Fruit fly (Drosophila melanogaster): Measurements from ENCODE around the gene rho.
A peak's percentile ranks its signal among the peaks of the same experiment; 100 is the strongest.

The rho gene

DNA sequence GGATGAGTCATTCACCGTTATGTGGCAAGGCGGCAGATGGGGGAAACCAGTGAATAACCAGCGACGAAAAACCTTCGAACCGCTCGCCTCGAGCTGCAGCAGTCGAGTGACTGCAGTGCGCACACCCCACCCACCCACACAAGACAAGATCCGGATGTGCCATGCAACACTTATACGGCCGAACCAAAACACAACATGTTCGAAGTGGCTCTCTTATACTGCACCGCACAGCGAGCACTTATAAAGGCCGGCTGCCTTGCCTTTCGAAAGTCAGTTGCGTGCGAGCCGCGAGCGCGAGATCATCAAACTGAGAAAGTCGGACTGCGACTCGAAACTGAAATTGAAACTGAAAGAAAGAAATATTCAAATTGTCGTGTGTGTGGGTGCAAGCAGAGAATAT lies at the start of gene rho (continued):
- TF ChIP-seq CG11085 (GFP tag; IDR thresholded peaks at IDR 0.05) (no peak), CG2120 (GFP tag; optimal IDR thresholded peaks at IDR 0.05) (no peak), CG8359 (GFP tag; optimal IDR thresholded peaks at IDR 0.05; ENCODE audit: borderline replicate concordance) (peak; percentile 11), CG12219 (GFP tag; optimal IDR thresholded peaks at IDR 0.05) (peak; percentile 15), CG9817 (tag; optimal IDR thresholded peaks at IDR 0.05) (no peak), CG17829 (tag; optimal IDR thresholded peaks at IDR 0.05) (peak; percentile 58), Aef1 (GFP tag; IDR thresholded peaks at IDR 0.05) (no peak), CG17912 (GFP tag; optimal IDR thresholded peaks at IDR 0.05) (no peak), sima (GFP tag; optimal IDR thresholded peaks at IDR 0.05) (no peak), pum (GFP tag; optimal IDR thresholded peaks at IDR 0.05) (no peak), CG14965 (GFP tag; optimal IDR thresholded peaks at IDR 0.05; ENCODE audit: borderline replicate concordance) (no peak), Hsf (GFP tag; optimal IDR thresholded peaks at IDR 0.05) (no peak), lmd (GFP tag; IDR thresholded peaks at IDR 0.05) (no peak), bbx (GFP tag; IDR thresholded peaks at IDR 0.05; ENCODE audit: partially characterized antibody) (peak; percentile 73), wek (GFP tag; optimal IDR thresholded peaks at IDR 0.05) (no peak), disco-r (GFP tag; optimal IDR thresholded peaks at IDR 0.05) (no peak), CG6765 (GFP tag; optimal IDR thresholded peaks at IDR 0.05) (no peak), Elba2 (GFP tag; optimal IDR thresholded peaks at IDR 0.05) (no peak), zen (tag; optimal IDR thresholded peaks at IDR 0.05) (peak; percentile 18), Mrtf (GFP tag; IDR thresholded peaks at IDR 0.05) (no peak), sim (GFP tag; IDR thresholded peaks at IDR 0.05) (no peak), Nf-YC (tag; optimal IDR thresholded peaks at IDR 0.05) (no peak), CG9797 (GFP tag; optimal IDR thresholded peaks at IDR 0.05) (no peak), CG6254 (GFP tag; optimal IDR thresholded peaks at IDR 0.05) (no peak), ham (GFP tag; IDR thresholded peaks at IDR 0.05) (no peak), ERR (GFP tag; optimal IDR thresholded peaks at IDR 0.05) (no peak), E2f2 (GFP tag; IDR thresholded peaks at IDR 0.05) (peak; percentile 35), CG10543 (GFP tag; optimal IDR thresholded peaks at IDR 0.05) (peak; percentile 33), Scr (GFP tag; IDR thresholded peaks at IDR 0.05; ENCODE audit: partially characterized antibody) (peak; percentile 46), CG11398 (GFP tag; optimal IDR thresholded peaks at IDR 0.05) (peak; percentile 12), CG7745 (tag; optimal IDR thresholded peaks at IDR 0.05) (peak; percentile 42), corto (GFP tag; optimal IDR thresholded peaks at IDR 0.05) (no peak), CG10321 (GFP tag; IDR thresholded peaks at IDR 0.05) (no peak), CG2129 (GFP tag; IDR thresholded peaks at IDR 0.05; ENCODE audit: partially characterized antibody) (no peak), CG14441 (GFP tag; IDR thresholded peaks at IDR 0.05) (no peak), zfh1 (GFP tag; IDR thresholded peaks at IDR 0.05) (no peak), gem (tag; optimal IDR thresholded peaks at IDR 0.05) (no peak), Stat92E (GFP tag; optimal IDR thresholded peaks at IDR 0.05) (peak in 1 of 3 experiments; percentile 22), CG1792 (GFP tag; optimal IDR thresholded peaks at IDR 0.05) (no peak), pho (GFP tag; optimal IDR thresholded peaks at IDR 0.05) (no peak), Hr78 (GFP tag; optimal IDR thresholded peaks at IDR 0.05) (no peak), dpn (GFP tag; optimal IDR thresholded peaks at IDR 0.05) (peak in 1 of 2 experiments; percentile 22), CG8765 (GFP tag; IDR thresholded peaks at IDR 0.05) (no peak), Eip74EF (GFP tag; optimal IDR thresholded peaks at IDR 0.05) (no peak), Spps (tag; optimal IDR thresholded peaks at IDR 0.05) (no peak), ken (GFP tag; IDR thresholded peaks at IDR 0.05) (no peak; the same call in 2 of the 3 replicates), Xrp1 (GFP tag; IDR thresholded peaks at IDR 0.05) (0 out of 2 replicates have a peak, but pooled peaks have one; percentile 22), Sry-β (GFP tag; optimal IDR thresholded peaks at IDR 0.05) (no peak), ind (GFP tag; optimal IDR thresholded peaks at IDR 0.05) (no peak), H2.0 (GFP tag; IDR thresholded peaks at IDR 0.05) (no peak), CG13123 (GFP tag; optimal IDR thresholded peaks at IDR 0.05) (peak; percentile 15)
